Worm (Caenorhabditis elegans) whole organism, L3 larva: ENCODE measurements around the gene F49F1.11.

ENCODE experiments used
- R02D3.7 ChIP-seq: fragments of 150-350 bp; optimal IDR thresholded peaks from 2 replicates; lab custom pipeline; 2014; ENCODE audit warnings: missing biosample characterization, missing genetic modification characterization
- ZK546.5 ChIP-seq: sonication (generic microtip); optimal IDR thresholded peaks from 2 replicates; lab custom pipeline; 2017; ENCODE audit warnings: missing biosample characterization, missing genetic modification characterization
- aly-2 ChIP-seq: fragments of 150-350 bp; optimal IDR thresholded peaks from 2 replicates; lab custom pipeline; 2014; ENCODE audit warnings: missing biosample characterization, missing genetic modification characterization
- ama-1 ChIP-seq: fragments of 150-350 bp; optimal IDR thresholded peaks from 2 replicates; lab custom pipeline; 2018
- ceh-16 ChIP-seq: sonication (generic microtip); optimal IDR thresholded peaks from 2 replicates; lab custom pipeline; 2017; ENCODE audit warnings: missing biosample characterization, missing genetic modification characterization
- ceh-28 ChIP-seq: fragments of 150-350 bp; optimal IDR thresholded peaks from 2 replicates; lab custom pipeline; 2014; ENCODE audit warnings: missing biosample characterization, missing genetic modification reagents, missing genetic modification characterization
- ceh-82 ChIP-seq: fragments of 150-350 bp; optimal IDR thresholded peaks from 2 replicates; lab custom pipeline; 2014; ENCODE audit warnings: missing biosample characterization, missing genetic modification characterization
- ceh-9 ChIP-seq: sonication (generic microtip); optimal IDR thresholded peaks from 2 replicates; lab custom pipeline; 2018; ENCODE audit warnings: missing biosample characterization, missing genetic modification characterization
- egl-27 ChIP-seq: sonication (generic microtip); optimal IDR thresholded peaks from 4 replicates; lab custom pipeline; 2017; ENCODE audit warnings: missing biosample characterization, missing genetic modification reagents, missing genetic modification characterization
- egl-5 ChIP-seq: fragments of 150-350 bp; optimal IDR thresholded peaks from 2 replicates; lab custom pipeline; 2017; ENCODE audit warnings: missing biosample characterization, missing genetic modification reagents, missing genetic modification characterization, inconsistent platforms
- elt-1 ChIP-seq: fragments of 150-350 bp; optimal IDR thresholded peaks from 2 replicates; lab custom pipeline; 2014; ENCODE audit warnings: missing biosample characterization, missing genetic modification characterization
- elt-2 ChIP-seq: sonication (generic microtip); optimal IDR thresholded peaks from 2 replicates; lab custom pipeline; 2016; ENCODE audit warnings: missing genetic modification reagents, mild to moderate bottlenecking, missing genetic modification characterization, missing compliant biosample characterization
- elt-3 ChIP-seq, 3 experiments: fragments of 150-350 bp in 1 of 3; sonication (generic microtip) in 2 of 3; optimal IDR thresholded peaks; 2 replicates in 2 of 3; 4 replicates in 1 of 3; lab custom pipeline; 2014 to 2017; ENCODE audit warnings: missing biosample characterization in 3 of 3, missing genetic modification characterization in 3 of 3
- fkh-10 ChIP-seq: sonication (generic microtip); optimal IDR thresholded peaks from 2 replicates; lab custom pipeline; 2017; ENCODE audit warnings: missing biosample characterization, missing genetic modification reagents, missing genetic modification characterization
- fkh-2 ChIP-seq: fragments of 150-350 bp; optimal IDR thresholded peaks from 2 replicates; lab custom pipeline; 2014; ENCODE audit warnings: missing biosample characterization, missing genetic modification reagents, missing genetic modification characterization
- fos-1 ChIP-seq: fragments of 150-350 bp; optimal IDR thresholded peaks from 2 replicates; lab custom pipeline; 2014; ENCODE audit warnings: missing biosample characterization, missing genetic modification characterization
- hmg-11 ChIP-seq: sonication (generic microtip); optimal IDR thresholded peaks from 2 replicates; lab custom pipeline; 2016; ENCODE audit warnings: missing genetic modification characterization, missing compliant biosample characterization
- jun-1 ChIP-seq: fragments of 150-350 bp; optimal IDR thresholded peaks from 2 replicates; lab custom pipeline; 2014; ENCODE audit warnings: missing biosample characterization, missing genetic modification reagents, missing genetic modification characterization
- lin-15B ChIP-seq: fragments of 150-350 bp; optimal IDR thresholded peaks from 2 replicates; lab custom pipeline; 2014; ENCODE audit warnings: missing biosample characterization, missing genetic modification characterization
- lin-39 ChIP-seq: fragments of 150-350 bp; optimal IDR thresholded peaks from 2 replicates; lab custom pipeline; 2018; ENCODE audit warnings: missing biosample characterization, missing genetic modification reagents, missing genetic modification characterization
- lsy-12 ChIP-seq: sonication (generic microtip); optimal IDR thresholded peaks from 2 replicates; lab custom pipeline; 2016; ENCODE audit warnings: mild to moderate bottlenecking, missing genetic modification characterization, missing compliant biosample characterization
- mdl-1 ChIP-seq: fragments of 150-350 bp; optimal IDR thresholded peaks from 2 replicates; lab custom pipeline; 2014; ENCODE audit warnings: missing biosample characterization, missing genetic modification characterization
- mml-1 ChIP-seq: fragments of 150-350 bp; sonication (generic microtip); optimal IDR thresholded peaks from 3 replicates; lab custom pipeline; 2014; ENCODE audit warnings: missing biosample characterization, missing genetic modification characterization
- nfya-1 ChIP-seq: sonication (generic microtip); optimal IDR thresholded peaks from 2 replicates; lab custom pipeline; 2017; ENCODE audit warnings: missing genetic modification characterization, mild to moderate bottlenecking, missing compliant biosample characterization, antibody characterized with exemption, moderate library complexity; ENCODE audit not compliant: insufficient read depth
- nhr-11 ChIP-seq: fragments of 150-350 bp; optimal IDR thresholded peaks from 2 replicates; lab custom pipeline; 2014; ENCODE audit warnings: missing biosample characterization, missing genetic modification characterization
- nhr-12 ChIP-seq: fragments of 150-350 bp; optimal IDR thresholded peaks from 2 replicates; lab custom pipeline; 2014; ENCODE audit warnings: missing biosample characterization, missing genetic modification characterization
- nhr-23 ChIP-seq: fragments of 150-350 bp; optimal IDR thresholded peaks from 2 replicates; lab custom pipeline; 2014; ENCODE audit warnings: missing biosample characterization, missing genetic modification reagents, missing genetic modification characterization
- nhr-237 ChIP-seq: fragments of 150-350 bp; optimal IDR thresholded peaks from 2 replicates; lab custom pipeline; 2014; ENCODE audit warnings: missing biosample characterization, missing genetic modification characterization
- nhr-25 ChIP-seq: sonication (generic microtip); optimal IDR thresholded peaks from 2 replicates; lab custom pipeline; 2017; ENCODE audit warnings: missing biosample characterization, missing genetic modification characterization
- nhr-28 ChIP-seq: fragments of 150-350 bp; optimal IDR thresholded peaks from 2 replicates; lab custom pipeline; 2014; ENCODE audit warnings: missing biosample characterization, missing genetic modification characterization
- nhr-43 ChIP-seq: sonication (generic microtip); optimal IDR thresholded peaks from 2 replicates; lab custom pipeline; 2016; ENCODE audit warnings: mild to moderate bottlenecking, missing genetic modification characterization, missing compliant biosample characterization; ENCODE audit not compliant: poor library complexity, severe bottlenecking
- nhr-67 ChIP-seq: fragments of 150-350 bp; optimal IDR thresholded peaks from 2 replicates; lab custom pipeline; 2014; ENCODE audit warnings: missing biosample characterization, missing genetic modification characterization
- nhr-76 ChIP-seq: fragments of 150-350 bp; sonication (generic microtip); optimal IDR thresholded peaks from 5 replicates; lab custom pipeline; 2014; ENCODE audit warnings: missing biosample characterization, missing genetic modification characterization
- nhr-77 ChIP-seq: fragments of 150-350 bp; optimal IDR thresholded peaks from 2 replicates; lab custom pipeline; 2014; ENCODE audit warnings: missing biosample characterization, missing genetic modification characterization
- pha-4 ChIP-seq: fragments of 150-350 bp; optimal IDR thresholded peaks from 2 replicates; lab custom pipeline; 2014; ENCODE audit warnings: missing biosample characterization, missing genetic modification reagents, missing genetic modification characterization
- pqm-1 ChIP-seq: fragments of 150-350 bp; optimal IDR thresholded peaks from 2 replicates; lab custom pipeline; 2017; ENCODE audit warnings: missing biosample characterization, missing genetic modification characterization, inconsistent platforms
- sea-2 ChIP-seq: fragments of 150-350 bp; sonication (generic microtip); optimal IDR thresholded peaks from 4 replicates; lab custom pipeline; 2014; ENCODE audit warnings: missing biosample characterization, missing genetic modification reagents, missing genetic modification characterization
- skn-1 ChIP-seq: fragments of 150-350 bp; optimal IDR thresholded peaks from 2 replicates; lab custom pipeline; 2014; ENCODE audit warnings: missing biosample characterization, missing genetic modification characterization
- snpc-4 ChIP-seq: fragments of 150-350 bp; optimal IDR thresholded peaks from 2 replicates; lab custom pipeline; 2014; ENCODE audit warnings: missing biosample characterization, missing genetic modification characterization
- tbx-2 ChIP-seq: sonication (generic microtip); optimal IDR thresholded peaks from 2 replicates; lab custom pipeline; 2016; ENCODE audit warnings: mild to moderate bottlenecking, missing genetic modification characterization, missing compliant biosample characterization
- unc-39 ChIP-seq: sonication (generic microtip); optimal IDR thresholded peaks from 4 replicates; lab custom pipeline; 2017; ENCODE audit warnings: missing biosample characterization, missing genetic modification characterization
- unc-62 ChIP-seq: fragments of 150-350 bp; sonication (generic microtip); optimal IDR thresholded peaks from 4 replicates; lab custom pipeline; 2014; ENCODE audit warnings: missing biosample characterization, missing genetic modification reagents, missing genetic modification characterization
- zag-1 ChIP-seq: fragments of 150-350 bp; optimal IDR thresholded peaks from 2 replicates; lab custom pipeline; 2014; ENCODE audit warnings: missing biosample characterization, missing genetic modification characterization
- ztf-11 ChIP-seq: fragments of 150-350 bp; optimal IDR thresholded peaks from 2 replicates; lab custom pipeline; 2014; ENCODE audit warnings: missing biosample characterization, missing genetic modification characterization
- ztf-4 ChIP-seq: fragments of 150-350 bp; optimal IDR thresholded peaks from 2 replicates; lab custom pipeline; 2014; ENCODE audit warnings: missing biosample characterization, missing genetic modification characterization

F49F1.11 gene

ce11 chrIV:4099773-4100172 is 41.4 kb downstream of the F49F1.11 start:
- peak; percentile 19 for TF ChIP-seq nfya-1 (tag; lab: Kevin White, UChicago)
- TF ChIP-seq ceh-9 (tag; lab: Kevin White, UChicago), result no peak

- TF ChIP-seq jun-1 (tag; lab: Kevin White, UChicago) (no peak), ceh-16 (no peak), ama-1 (lab: Kevin White, UChicago) (no peak), nhr-237 (no peak), egl-27 (no peak), mml-1 (tag; lab: Kevin White, UChicago) (no peak), hmg-11 (tag; lab: Kevin White, UChicago) (no peak), fkh-10 (GFP tag; lab: Kevin White, UChicago) (no peak), R02D3.7 (tag; lab: Kevin White, UChicago) (no peak), ZK546.5 (tag; lab: Kevin White, UChicago) (no peak), snpc-4 (tag; lab: Kevin White, UChicago) (no peak), ceh-28 (tag; lab: Kevin White, UChicago) (no peak), sea-2 (GFP tag; lab: Kevin White, UChicago) (no peak), ceh-9 (tag; lab: Kevin White, UChicago) (no peak), nhr-25 (tag; lab: Kevin White, UChicago) (no peak)
- TF ChIP-seq, all 47 proteins: peak for 0
Observed at ce11 chrIV:4096940-4097339, 44.3 kb downstream of the F49F1.11 start.

DNA sequence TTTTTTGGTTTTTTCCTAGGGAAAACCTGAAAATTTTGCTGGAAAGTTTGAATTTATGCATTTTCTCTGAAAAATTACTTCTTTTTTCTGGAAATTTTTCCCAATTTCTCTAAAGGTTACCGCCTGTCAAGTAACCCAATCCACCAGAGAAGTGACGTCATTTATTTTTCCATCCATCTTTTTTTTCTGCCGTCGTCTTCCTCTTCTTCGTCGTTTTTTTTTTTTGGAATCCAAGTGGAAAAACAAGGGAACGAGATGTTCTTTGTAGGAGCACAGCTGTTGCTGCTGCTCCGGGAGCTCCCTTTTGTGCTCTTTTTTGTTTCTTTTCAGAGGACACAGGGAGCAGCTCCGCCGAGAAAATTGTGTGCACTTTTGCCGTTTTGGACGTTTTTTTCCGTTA is 46.8 kb downstream of the F49F1.11 start:
- TF ChIP-seq nfya-1 (tag; lab: Kevin White, UChicago), result peak; percentile 14
- no peak for TF ChIP-seq mml-1 (tag; lab: Kevin White, UChicago)
- TF ChIP-seq unc-39, result no peak
- TF ChIP-seq, all 47 proteins: peak for 1

ce11 chrIV:4093087-4093486 is 48.1 kb downstream of the F49F1.11 start:
- TF ChIP-seq elt-3 (tag; optimal IDR thresholded peaks at IDR 0.05; lab: Kevin White, UChicago) (no peak), ceh-28 (tag; lab: Kevin White, UChicago) (peak; percentile 92), pha-4 (tag; lab: Kevin White, UChicago) (peak; percentile 76), pqm-1 (tag; lab: Kevin White, UChicago) (no peak), nhr-77 (tag; lab: Kevin White, UChicago) (no peak), lin-39 (tag; lab: Kevin White, UChicago) (peak; percentile 70), fkh-2 (tag; lab: Kevin White, UChicago) (no peak), hmg-11 (tag; lab: Kevin White, UChicago) (peak; percentile 94), nhr-237 (no peak), mml-1 (tag; lab: Kevin White, UChicago) (no peak), ceh-9 (tag; lab: Kevin White, UChicago) (no peak), ama-1 (lab: Kevin White, UChicago) (peak; percentile 1), fkh-10 (GFP tag; lab: Kevin White, UChicago) (no peak), skn-1 (tag; lab: Kevin White, UChicago) (no peak), nhr-12 (tag; lab: Kevin White, UChicago) (no peak), ceh-16 (no peak), nhr-67 (tag; lab: Kevin White, UChicago) (no peak), egl-5 (tag; lab: Kevin White, UChicago) (peak; percentile 10), nhr-28 (tag; lab: Kevin White, UChicago) (no peak), lsy-12 (tag; lab: Kevin White, UChicago) (peak; percentile 64), snpc-4 (tag; lab: Kevin White, UChicago) (peak; percentile 62), fos-1 (tag; lab: Kevin White, UChicago) (peak; percentile 62), ceh-82 (tag; lab: Kevin White, UChicago) (no peak), lin-15B (tag; lab: Kevin White, UChicago) (peak; percentile 47), elt-2 (tag; lab: Kevin White, UChicago) (peak; percentile 58), nfya-1 (tag; lab: Kevin White, UChicago) (peak; percentile 84), ztf-4 (tag; lab: Kevin White, UChicago) (no peak), R02D3.7 (tag; lab: Kevin White, UChicago) (peak; percentile 66), zag-1 (tag; lab: Kevin White, UChicago) (no peak), nhr-43 (tag; lab: Kevin White, UChicago) (peak; percentile 64), egl-27 (no peak), nhr-25 (tag; lab: Kevin White, UChicago) (peak; percentile 70), nhr-76 (tag; lab: Kevin White, UChicago) (no peak), nhr-23 (peak; percentile 51), elt-1 (tag; lab: Kevin White, UChicago) (no peak), sea-2 (GFP tag; lab: Kevin White, UChicago) (no peak), nhr-11 (tag; lab: Kevin White, UChicago) (no peak), tbx-2 (tag; lab: Kevin White, UChicago) (peak; percentile 42), mdl-1 (tag; lab: Kevin White, UChicago) (peak; percentile 29), ZK546.5 (tag; lab: Kevin White, UChicago) (no peak), unc-39 (no peak), aly-2 (tag; lab: Kevin White, UChicago) (no peak), ztf-11 (no peak), unc-62 (GFP tag; lab: Kevin White, UChicago) (peak; percentile 34), jun-1 (tag; lab: Kevin White, UChicago) (peak; percentile 77)
